Fruit fly (Drosophila melanogaster): ENCODE results near the gene CG5026.

dm6 chr3L:8929527-8929926 is 38.8 kb upstream of the CG5026 start:
- no peak for TF ChIP-seq Hand (GFP tag; optimal IDR thresholded peaks at IDR 0.05)
- no peak for TF ChIP-seq Ssrp (tag; optimal IDR thresholded peaks at IDR 0.05)
- no peak for TF ChIP-seq wdn (GFP tag; IDR thresholded peaks at IDR 0.05)
- no peak for TF ChIP-seq Hr78 (GFP tag; optimal IDR thresholded peaks at IDR 0.05)
- TF ChIP-seq nom (GFP tag; optimal IDR thresholded peaks at IDR 0.05): no peak
- TF ChIP-seq CG10274 (GFP tag; optimal IDR thresholded peaks at IDR 0.05): no peak
- TF ChIP-seq Mrtf (GFP tag; IDR thresholded peaks at IDR 0.05): no peak
- no peak for TF ChIP-seq gcm (GFP tag; optimal IDR thresholded peaks at IDR 0.05)
- TF ChIP-seq Sox102F (GFP tag; optimal IDR thresholded peaks at IDR 0.05): no peak
- no peak for TF ChIP-seq exex (tag; optimal IDR thresholded peaks at IDR 0.05)
- no peak for TF ChIP-seq CG34224 (GFP tag; IDR thresholded peaks at IDR 0.05; ENCODE audit: partially characterized antibody)
- no peak for TF ChIP-seq CG12299 (tag; optimal IDR thresholded peaks at IDR 0.05)
